Fruit fly (Drosophila melanogaster): ENCODE measurements around the gene GV1.

GV1 gene

dm6 chr3L:1774713-1775648, 35.4 kb upstream of the GV1 start, which contains the start of the genes CG13933 and PolD2 (continued):
- TF ChIP-seq D19A (tag; optimal IDR thresholded peaks at IDR 0.05) (no peak), CG12236 (GFP tag; optimal IDR thresholded peaks at IDR 0.05) (peak; percentile 34), H2.0 (GFP tag; IDR thresholded peaks at IDR 0.05) (peak; percentile 99), Hmx (GFP tag; optimal IDR thresholded peaks at IDR 0.05) (no peak), CG7987 (GFP tag; optimal IDR thresholded peaks at IDR 0.05) (peak; percentile 46), CG17829 (tag; optimal IDR thresholded peaks at IDR 0.05) (peak; percentile 97), run (tag; optimal IDR thresholded peaks at IDR 0.05) (peak; percentile 92), z (GFP tag; IDR thresholded peaks at IDR 0.05) (no peak), kni (GFP tag; optimal IDR thresholded peaks at IDR 0.05) (no peak), CG1832 (GFP tag; optimal IDR thresholded peaks at IDR 0.05) (no peak), CG3995 (GFP tag; optimal IDR thresholded peaks at IDR 0.05) (no peak), gro (GFP tag; optimal IDR thresholded peaks at IDR 0.05) (no peak), ab (GFP tag; optimal IDR thresholded peaks at IDR 0.05) (peak; percentile 75), fru (optimal IDR thresholded peaks at IDR 0.05) (no peak), insv (GFP tag; optimal IDR thresholded peaks at IDR 0.05) (peak in 1 of 2 experiments; percentile 67), gce (GFP tag; IDR thresholded peaks at IDR 0.05) (peak; percentile 89), Deaf1 (tag; optimal IDR thresholded peaks at IDR 0.05) (no peak), twi (tag; optimal IDR thresholded peaks at IDR 0.05) (peak; percentile 96), ap (GFP tag; IDR thresholded peaks at IDR 0.05) (peak; percentile 99), D19B (GFP tag; optimal IDR thresholded peaks at IDR 0.05) (no peak), gfzf (GFP tag; optimal IDR thresholded peaks at IDR 0.05) (no peak), Dbx (GFP tag; IDR thresholded peaks at IDR 0.05) (peak; percentile 93), CG3163 (GFP tag; optimal IDR thresholded peaks at IDR 0.05) (peak; percentile 50), CG11247 (GFP tag; IDR thresholded peaks at IDR 0.05) (peak; percentile 90), oc (tag; optimal IDR thresholded peaks at IDR 0.05) (peak; percentile 99), gcm2 (GFP tag; optimal IDR thresholded peaks at IDR 0.05) (peak; percentile 65), Sry-δ (GFP tag; optimal IDR thresholded peaks at IDR 0.05) (peak; percentile 35), CG7556 (GFP tag; optimal IDR thresholded peaks at IDR 0.05) (peak; percentile 95), bowl (GFP tag; IDR thresholded peaks at IDR 0.05) (peak; percentile 99), CG13123 (GFP tag; optimal IDR thresholded peaks at IDR 0.05) (peak; percentile 94), CG10959 (GFP tag; IDR thresholded peaks at IDR 0.05) (peak; percentile 93), CG8924 (tag; optimal IDR thresholded peaks at IDR 0.05) (peak; percentile 99), Hr51 (GFP tag; optimal IDR thresholded peaks at IDR 0.05) (peak; percentile 88 to 98), jumu (GFP tag; optimal IDR thresholded peaks at IDR 0.05) (peak; percentile 66), CG13894 (tag; optimal IDR thresholded peaks at IDR 0.05) (no peak), CG8359 (GFP tag; optimal IDR thresholded peaks at IDR 0.05; ENCODE audit: borderline replicate concordance) (peak; percentile 64), Dek (tag; optimal IDR thresholded peaks at IDR 0.05) (peak; percentile 97), CG4424 (GFP tag; optimal IDR thresholded peaks at IDR 0.05) (no peak), tx (GFP tag; optimal IDR thresholded peaks at IDR 0.05) (peak; percentile 83), slp2 (GFP tag; optimal IDR thresholded peaks at IDR 0.05) (peak; percentile 81), Doc2 (GFP tag; IDR thresholded peaks at IDR 0.05) (0 out of 2 replicates have a peak, but pooled peaks have one; percentile 22), CTCF (GFP tag; optimal IDR thresholded peaks at IDR 0.05) (no peak), pita (GFP tag; optimal IDR thresholded peaks at IDR 0.05) (no peak), exex (tag; optimal IDR thresholded peaks at IDR 0.05) (peak; percentile 64), Chrac-16 (GFP tag; optimal IDR thresholded peaks at IDR 0.05) (peak; percentile 97), Hr3 (GFP tag; optimal IDR thresholded peaks at IDR 0.05) (peak; percentile 99), CG18764 (GFP tag; optimal IDR thresholded peaks at IDR 0.05) (no peak), B-H1 (GFP tag; IDR thresholded peaks at IDR 0.05) (peak; percentile 97), CG1647 (GFP tag; optimal IDR thresholded peaks at IDR 0.05) (peak; percentile 46), CG4404 (GFP tag; IDR thresholded peaks at IDR 0.05) (peak; percentile 92)
